Worm (Caenorhabditis elegans): ENCODE data around the gene str-89.

- TF ChIP-seq dao-5 (tag; optimal IDR thresholded peaks at IDR 0.05) (no peak), W03F9.2 (tag; optimal IDR thresholded peaks at IDR 0.05) (no peak), him-1 (tag; optimal IDR thresholded peaks at IDR 0.05) (no peak)
Observed at ce11 chrV:17662260-17662659, 6.4 kb upstream of the str-89 start.
